Fruit fly (Drosophila melanogaster) whole organism, wandering third instar larva: ENCODE results near the gene CG10237.

Experiments
- Abd-B ChIP-seq: fragments of >200 bp; optimal IDR thresholded peaks from 2 replicates; lab custom pipeline; 2017; ENCODE audit warnings: missing biosample characterization, missing genetic modification characterization
- CG32264 ChIP-seq: fragments of 200-800 bp; sonication (Bioruptor generic); optimal IDR thresholded peaks from 2 replicates; lab custom pipeline; 2016; ENCODE audit warnings: missing biosample characterization, missing genetic modification characterization
- CG9705 ChIP-seq: fragments of 200-800 bp; sonication (Bioruptor generic); optimal IDR thresholded peaks from 2 replicates; lab custom pipeline; 2018; ENCODE audit warnings: missing biosample characterization, mild to moderate bottlenecking, missing genetic modification characterization
- CrebA ChIP-seq: fragments of 200-800 bp; sonication (Bioruptor generic); optimal IDR thresholded peaks from 2 replicates; lab custom pipeline; 2016; ENCODE audit warnings: missing biosample characterization, mild to moderate bottlenecking, missing genetic modification characterization, borderline replicate concordance
- Dfd ChIP-seq: fragments of >200 bp; optimal IDR thresholded peaks from 2 replicates; lab custom pipeline; 2017; ENCODE audit warnings: missing biosample characterization, missing genetic modification characterization
- GATAd ChIP-seq: sonication (Bioruptor generic); optimal IDR thresholded peaks from 2 replicates; lab custom pipeline; 2016; ENCODE audit warnings: missing biosample characterization, missing genetic modification characterization
- HLH106 ChIP-seq: fragments of 200-800 bp; optimal IDR thresholded peaks from 3 replicates; lab custom pipeline; 2019; ENCODE audit warnings: missing biosample characterization, mild to moderate bottlenecking, missing genetic modification characterization, moderate library complexity
- Hnf4 ChIP-seq: fragments of 200-800 bp; sonication (Bioruptor generic); optimal IDR thresholded peaks from 2 replicates; lab custom pipeline; 2016; ENCODE audit warnings: missing biosample characterization, mild to moderate bottlenecking, missing genetic modification characterization
- Hr78 ChIP-seq: fragments of >200 bp; optimal IDR thresholded peaks from 2 replicates; lab custom pipeline; 2017; ENCODE audit warnings: missing biosample characterization, missing genetic modification characterization
- Hr83 ChIP-seq: fragments of 200-300 bp; sonication (Bioruptor generic); optimal IDR thresholded peaks from 2 replicates; lab custom pipeline; 2016; ENCODE audit warnings: missing biosample characterization, mild to moderate bottlenecking, missing genetic modification characterization, moderate library complexity; ENCODE audit not compliant: poor library complexity, severe bottlenecking
- Jra ChIP-seq: sonication (Bioruptor generic); optimal IDR thresholded peaks from 2 replicates; lab custom pipeline; 2016; ENCODE audit warnings: missing biosample characterization, missing genetic modification characterization
- Mio ChIP-seq: sonication (Bioruptor generic); optimal IDR thresholded peaks from 2 replicates; lab custom pipeline; 2016; ENCODE audit warnings: missing biosample characterization, missing genetic modification characterization
- Myc ChIP-seq: fragments of >200 bp; optimal IDR thresholded peaks from 2 replicates; lab custom pipeline; 2017
- OdsH ChIP-seq: fragments of 200-800 bp; sonication (Bioruptor generic); optimal IDR thresholded peaks from 2 replicates; lab custom pipeline; 2016; ENCODE audit warnings: missing biosample characterization, mild to moderate bottlenecking, missing genetic modification characterization
- Rel ChIP-seq, 2 experiments: fragments of 200-800 bp; sonication (Bioruptor generic) in 1 of 2; optimal IDR thresholded peaks; 2 replicates in 1 of 2; 3 replicates in 1 of 2; lab custom pipeline; 2016 to 2019; ENCODE audit warnings: mild to moderate bottlenecking in 2 of 2, missing biosample characterization in 2 of 2, missing genetic modification characterization in 2 of 2, moderate library complexity in 1 of 2
- Sp1 ChIP-seq: fragments of 200-800 bp; sonication (Bioruptor generic); optimal IDR thresholded peaks from 3 replicates; lab custom pipeline; 2019; ENCODE audit warnings: missing biosample characterization, mild to moderate bottlenecking, missing genetic modification characterization, moderate library complexity
- Vsx2 ChIP-seq: fragments of 200-300, 225-300 bp; sonication (Bioruptor generic); optimal IDR thresholded peaks from 2 replicates; lab custom pipeline; 2018; ENCODE audit warnings: missing biosample characterization, missing genetic modification characterization; ENCODE audit not compliant: partially characterized antibody
- br ChIP-seq: fragments of 200-800 bp; sonication (Bioruptor generic); optimal IDR thresholded peaks from 2 replicates; lab custom pipeline; 2016; ENCODE audit warnings: missing biosample characterization, missing genetic modification characterization
- brk ChIP-seq: fragments of 200-800 bp; sonication (Bioruptor generic); optimal IDR thresholded peaks from 2 replicates; lab custom pipeline; 2016; ENCODE audit warnings: missing biosample characterization, mild to moderate bottlenecking, missing genetic modification characterization
- dl ChIP-seq, 2 experiments: fragments of 175-275, 200-275 bp in 1 of 2; fragments of 200-275 bp in 1 of 2; sonication (Bioruptor generic); optimal IDR thresholded peaks; lab custom pipeline; 2018; ENCODE audit warnings: mild to moderate bottlenecking in 2 of 2, missing biosample characterization in 2 of 2, missing genetic modification characterization in 2 of 2, moderate library complexity in 2 of 2; ENCODE audit not compliant: partially characterized antibody in 2 of 2, insufficient read depth in 1 of 2
- dmrt93B ChIP-seq: fragments of 200-800 bp; sonication (Bioruptor generic); optimal IDR thresholded peaks from 2 replicates; lab custom pipeline; 2018; ENCODE audit warnings: missing biosample characterization, mild to moderate bottlenecking, missing genetic modification characterization
- dsf ChIP-seq: sonication (Bioruptor generic); optimal IDR thresholded peaks from 2 replicates; lab custom pipeline; 2016; ENCODE audit warnings: missing biosample characterization, missing genetic modification characterization, borderline replicate concordance
- ey ChIP-seq: fragments of 200-800 bp; sonication (Bioruptor generic); optimal IDR thresholded peaks from 2 replicates; lab custom pipeline; 2016; ENCODE audit warnings: missing biosample characterization, missing genetic modification characterization
- foxo ChIP-seq, 2 experiments: fragments of 200-800 bp; sonication (Bioruptor generic); optimal IDR thresholded peaks; 2 replicates in 1 of 2; 3 replicates in 1 of 2; lab custom pipeline; 2016 to 2017; ENCODE audit warnings: missing biosample characterization in 2 of 2, missing genetic modification characterization in 2 of 2
- fru ChIP-seq: fragments of 200-800 bp; sonication (Bioruptor generic); optimal IDR thresholded peaks from 3 replicates; lab custom pipeline; 2016; ENCODE audit warnings: missing biosample characterization, mild to moderate bottlenecking, missing genetic modification characterization
- h ChIP-seq: fragments of 200-800 bp; sonication (Bioruptor generic); optimal IDR thresholded peaks from 3 replicates; lab custom pipeline; 2016; ENCODE audit warnings: missing biosample characterization, mild to moderate bottlenecking, missing genetic modification characterization
- jim ChIP-seq: fragments of 175-275, 200-325 bp; sonication (Bioruptor generic); optimal IDR thresholded peaks from 2 replicates; lab custom pipeline; 2016; ENCODE audit warnings: missing biosample characterization, mild to moderate bottlenecking, missing genetic modification characterization
- lola ChIP-seq: fragments of >200 bp; optimal IDR thresholded peaks from 2 replicates; lab custom pipeline; 2017; ENCODE audit warnings: missing biosample characterization, missing genetic modification characterization
- pan ChIP-seq: fragments of >200 bp; optimal IDR thresholded peaks from 2 replicates; lab custom pipeline; 2017
- psq ChIP-seq: fragments of 200-800 bp; sonication (Bioruptor generic); optimal IDR thresholded peaks from 3 replicates; lab custom pipeline; 2017; ENCODE audit warnings: missing biosample characterization, mild to moderate bottlenecking, missing genetic modification characterization, moderate library complexity
- rgr ChIP-seq: fragments of 200-800 bp; sonication (Bioruptor generic); optimal IDR thresholded peaks from 3 replicates; lab custom pipeline; 2016; ENCODE audit warnings: missing biosample characterization, mild to moderate bottlenecking, missing genetic modification characterization
- sage ChIP-seq: fragments of 200-800 bp; sonication (Bioruptor generic); optimal IDR thresholded peaks from 2 replicates; lab custom pipeline; 2016; ENCODE audit warnings: missing biosample characterization, mild to moderate bottlenecking, missing genetic modification characterization
- sv ChIP-seq: fragments of 200-800 bp; sonication (Bioruptor generic); optimal IDR thresholded peaks from 3 replicates; lab custom pipeline; 2016; ENCODE audit warnings: missing biosample characterization, missing genetic modification characterization
- tai ChIP-seq: sonication (Bioruptor generic); optimal IDR thresholded peaks from 2 replicates; lab custom pipeline; 2016; ENCODE audit warnings: missing biosample characterization, missing genetic modification characterization
- usp ChIP-seq: fragments of >200 bp; optimal IDR thresholded peaks from 2 replicates; lab custom pipeline; 2017; ENCODE audit warnings: missing biosample characterization, missing genetic modification characterization
- woc ChIP-seq: sonication (Bioruptor generic); optimal IDR thresholded peaks from 2 replicates; lab custom pipeline; 2016; ENCODE audit warnings: missing biosample characterization, mild to moderate bottlenecking, missing genetic modification characterization

Gene CG10237

dm6 chr2L:19425765-19426329, 16.7 kb downstream of the CG10237 start:
- TF ChIP-seq dmrt93B (peak; percentile 21), fru (GFP tag; lab: Kevin White, UChicago) (peak; percentile 65), ey (GFP tag; lab: Kevin White, UChicago) (peak; percentile 46), OdsH (peak; percentile 58), brk (GFP tag; lab: Kevin White, UChicago) (peak; percentile 70), pan (lab: Kevin White, UChicago) (no peak), jim (GFP tag; lab: Kevin White, UChicago) (no peak), br (peak; percentile 29), Rel (GFP tag; optimal IDR thresholded peaks at IDR 0.05; lab: Kevin White, UChicago) (no peak), Rel (tag; optimal IDR thresholded peaks at IDR 0.05; lab: Kevin White, UChicago) (no peak), Sp1 (GFP tag; lab: Kevin White, UChicago) (peak; percentile 40), HLH106 (tag; lab: Kevin White, UChicago) (peak; percentile 69), CG9705 (GFP tag; lab: Kevin White, UChicago) (no peak), sage (GFP tag; lab: Kevin White, UChicago) (peak; percentile 59), GATAd (GFP tag; lab: Kevin White, UChicago) (no peak), rgr (peak; percentile 68), psq (GFP tag; lab: Kevin White, UChicago) (peak; percentile 53), Hr78 (no peak), sv (GFP tag; lab: Kevin White, UChicago) (peak; percentile 94), Mio (GFP tag; lab: Kevin White, UChicago) (no peak), Vsx2 (peak; percentile 81), h (GFP tag; lab: Kevin White, UChicago) (peak; percentile 44), CG32264 (peak; percentile 6), woc (peak; percentile 30), CrebA (no peak), dl (GFP tag; optimal IDR thresholded peaks at IDR 0.05; lab: Kevin White, UChicago; ENCODE audit: insufficient read depth in 1 of 2, partially characterized antibody in 2 of 2) (no peak), foxo (GFP tag; optimal IDR thresholded peaks at IDR 0.05; lab: Kevin White, UChicago) (peak in 1 of 2 experiments; percentile 73)

- no peak for TF ChIP-seq Jra (GFP tag; lab: Kevin White, UChicago)
- peak; percentile 5 for TF ChIP-seq h (GFP tag; lab: Kevin White, UChicago)
- TF ChIP-seq GATAd (GFP tag; lab: Kevin White, UChicago) = no peak
- TF ChIP-seq Hr83 (GFP tag; lab: Kevin White, UChicago) = peak; percentile 28
- TF ChIP-seq sage (GFP tag; lab: Kevin White, UChicago) = no peak
- no peak for TF ChIP-seq CrebA
- TF ChIP-seq usp (GFP tag; lab: Kevin White, UChicago) = no peak
- TF ChIP-seq Hnf4 = no peak
- no peak for TF ChIP-seq Dfd (GFP tag; lab: Kevin White, UChicago)
- TF ChIP-seq Abd-B (GFP tag; lab: Kevin White, UChicago) = no peak
- TF ChIP-seq ey (GFP tag; lab: Kevin White, UChicago) = no peak
- TF ChIP-seq Vsx2 = no peak
Observed at dm6 chr2L:19425105-19425504, 17.4 kb downstream of the CG10237 start.

- TF ChIP-seq Abd-B (GFP tag; lab: Kevin White, UChicago) = no peak
- no peak for TF ChIP-seq Myc (lab: Kevin White, UChicago)
Observed at dm6 chr2L:19424307-19424902, 18.1 kb downstream of the CG10237 start.

- TF ChIP-seq br (peak; percentile 92), dl (GFP tag; optimal IDR thresholded peaks at IDR 0.05; lab: Kevin White, UChicago; ENCODE audit: insufficient read depth in 1 of 2, partially characterized antibody in 2 of 2) (peak; percentile 89 to 97), dmrt93B (peak; percentile 90), HLH106 (tag; lab: Kevin White, UChicago) (peak; percentile 93), ey (GFP tag; lab: Kevin White, UChicago) (peak; percentile 94), jim (GFP tag; lab: Kevin White, UChicago) (no peak), Dfd (GFP tag; lab: Kevin White, UChicago) (no peak), brk (GFP tag; lab: Kevin White, UChicago) (peak; percentile 83), OdsH (peak; percentile 94), Abd-B (GFP tag; lab: Kevin White, UChicago) (no peak), CG32264 (peak; percentile 65), tai (GFP tag; lab: Kevin White, UChicago) (no peak), Rel (GFP tag; optimal IDR thresholded peaks at IDR 0.05; lab: Kevin White, UChicago) (peak; percentile 60), Rel (tag; optimal IDR thresholded peaks at IDR 0.05; lab: Kevin White, UChicago) (peak; percentile 58), lola (GFP tag; lab: Kevin White, UChicago) (no peak), fru (GFP tag; lab: Kevin White, UChicago) (peak; percentile 96), Vsx2 (peak; percentile 45), usp (GFP tag; lab: Kevin White, UChicago) (no peak), Hr83 (GFP tag; lab: Kevin White, UChicago) (peak; percentile 87), h (GFP tag; lab: Kevin White, UChicago) (peak; percentile 94), CrebA (no peak), Jra (GFP tag; lab: Kevin White, UChicago) (peak; percentile 73), sv (GFP tag; lab: Kevin White, UChicago) (peak; percentile 97), GATAd (GFP tag; lab: Kevin White, UChicago) (no peak), CG9705 (GFP tag; lab: Kevin White, UChicago) (peak; percentile 81), sage (GFP tag; lab: Kevin White, UChicago) (peak; percentile 80), Sp1 (GFP tag; lab: Kevin White, UChicago) (peak; percentile 96), Hnf4 (peak; percentile 84), dsf (GFP tag; lab: Kevin White, UChicago) (peak; percentile 62)
Observed at dm6 chr2L:19423467-19424122, 18.9 kb downstream of the CG10237 start, which contains the start of the genes Alp12 and CG13085. Gene Alp12 (plus strand): TSS chr2L:19424050. Gene CG13085 (plus strand): TSS chr2L:19424050.
